Fruit fly (Drosophila melanogaster) whole organism: ENCODE data around the gene Akt.

ENCODE experiments used
- CG8478 ChIP-seq: fragments of >200 bp; optimal IDR thresholded peaks from 2 replicates; lab custom pipeline; 2018; ENCODE audit warnings: inconsistent platforms
- Dll ChIP-seq: fragments of >200 bp; optimal IDR thresholded peaks from 2 replicates; lab custom pipeline; 2017
- EcR ChIP-seq, 2 experiments: fragments of >200 bp; optimal IDR thresholded peaks; 2 replicates each; lab custom pipeline; 2017; ENCODE audit warnings: missing biosample characterization in 2 of 2, missing genetic modification characterization in 2 of 2, missing genetic modification reagents in 2 of 2
- pan ChIP-seq: fragments of >200 bp; optimal IDR thresholded peaks from 2 replicates; lab custom pipeline; 2017
- psq ChIP-seq: fragments of >200 bp; optimal IDR thresholded peaks from 2 replicates; lab custom pipeline; 2017
- usp ChIP-seq: fragments of >200 bp; optimal IDR thresholded peaks from 2 replicates; lab custom pipeline; 2017; ENCODE audit warnings: missing biosample characterization, missing genetic modification characterization, mixed read lengths

The Akt gene

DNA sequence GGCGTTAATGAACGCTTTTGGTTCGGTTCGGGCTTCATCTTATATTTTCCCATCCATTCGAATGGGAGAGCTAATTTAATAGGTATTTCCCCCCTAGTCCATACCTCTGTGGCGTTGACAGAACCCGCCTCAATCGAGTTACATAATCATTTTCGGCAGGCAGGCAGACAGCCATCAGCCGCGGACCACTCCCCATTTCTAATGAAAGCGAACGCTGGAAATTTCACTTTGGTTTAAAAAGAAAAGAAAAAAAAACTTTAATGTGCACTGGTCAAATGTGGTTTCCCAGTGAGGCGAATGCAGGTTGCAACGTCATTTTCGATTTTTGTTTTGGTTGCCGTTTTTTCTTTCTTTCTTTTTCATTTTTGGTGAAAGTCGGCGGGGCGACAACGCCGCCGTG, 16.6 kb upstream of the Akt start:
- TF ChIP-seq EcR (GFP tag; optimal IDR thresholded peaks at IDR 0.05; lab: Kevin White, UChicago) (no peak), usp (GFP tag; lab: Kevin White, UChicago) (no peak), pan (lab: Kevin White, UChicago) (no peak), psq (no peak), Dll (lab: Kevin White, UChicago) (no peak), CG8478 (lab: Kevin White, UChicago) (no peak)

DNA sequence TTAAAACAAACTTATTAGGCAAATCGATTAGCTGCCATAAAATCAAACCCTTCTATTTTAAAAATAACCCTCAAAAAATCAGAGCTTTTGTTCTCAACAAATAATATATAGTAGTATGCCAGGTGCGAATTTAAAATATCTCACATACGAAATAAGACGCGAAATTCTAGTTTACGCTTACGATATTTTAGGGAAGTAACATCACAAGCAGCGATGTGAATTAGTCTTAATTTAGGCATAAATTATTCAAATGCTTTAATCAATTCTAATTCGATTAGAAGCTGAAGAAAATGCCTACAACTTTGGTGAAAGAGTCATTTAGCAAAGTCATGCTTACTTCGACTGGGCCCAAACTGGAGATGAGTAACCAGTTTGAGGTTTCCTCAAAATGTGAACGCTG, 15.4 kb upstream of the Akt start, which contains the start of gene sxe2:
sxe2 (plus strand) TSS at position 301 of the 400 bp plus-strand sequence.
- TF ChIP-seq pan (lab: Kevin White, UChicago) = no peak

DNA sequence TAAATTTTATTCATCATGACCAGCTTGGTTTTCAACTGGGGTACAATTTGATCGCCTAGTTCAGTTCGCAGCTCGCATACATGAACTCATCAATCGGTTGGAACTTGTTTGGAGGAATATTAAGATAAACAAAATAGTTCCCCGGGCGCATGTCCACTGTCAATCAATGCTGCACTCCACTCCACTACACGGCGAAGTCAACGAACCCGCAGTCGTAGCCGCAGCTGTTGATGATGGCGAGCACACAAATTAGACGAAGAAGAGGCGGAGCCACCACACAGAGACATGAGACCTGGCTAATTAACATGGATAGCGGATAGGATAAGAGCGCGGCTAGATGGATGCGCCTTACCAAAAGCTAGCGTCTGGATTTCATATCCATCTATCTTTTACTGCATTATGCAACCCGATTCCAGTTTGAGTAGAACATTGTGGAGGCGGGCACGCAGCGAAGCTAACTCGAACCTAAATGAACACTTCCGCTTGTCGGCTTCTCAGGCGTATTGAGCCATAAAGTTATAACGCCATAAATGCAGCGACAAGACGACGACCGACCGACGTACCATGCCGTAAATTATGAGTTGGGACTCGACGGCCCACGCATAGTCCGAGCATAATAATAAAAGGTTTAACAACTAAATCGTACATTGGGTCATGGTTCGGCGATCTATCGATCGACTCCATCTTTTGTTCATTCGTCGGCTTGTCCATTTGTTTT, 7.0 kb upstream of the Akt start:
- TF ChIP-seq EcR (GFP tag; optimal IDR thresholded peaks at IDR 0.05; lab: Kevin White, UChicago) = peak in 1 of 2 experiments; percentile 64
- TF ChIP-seq Dll (lab: Kevin White, UChicago) = no peak

DNA sequence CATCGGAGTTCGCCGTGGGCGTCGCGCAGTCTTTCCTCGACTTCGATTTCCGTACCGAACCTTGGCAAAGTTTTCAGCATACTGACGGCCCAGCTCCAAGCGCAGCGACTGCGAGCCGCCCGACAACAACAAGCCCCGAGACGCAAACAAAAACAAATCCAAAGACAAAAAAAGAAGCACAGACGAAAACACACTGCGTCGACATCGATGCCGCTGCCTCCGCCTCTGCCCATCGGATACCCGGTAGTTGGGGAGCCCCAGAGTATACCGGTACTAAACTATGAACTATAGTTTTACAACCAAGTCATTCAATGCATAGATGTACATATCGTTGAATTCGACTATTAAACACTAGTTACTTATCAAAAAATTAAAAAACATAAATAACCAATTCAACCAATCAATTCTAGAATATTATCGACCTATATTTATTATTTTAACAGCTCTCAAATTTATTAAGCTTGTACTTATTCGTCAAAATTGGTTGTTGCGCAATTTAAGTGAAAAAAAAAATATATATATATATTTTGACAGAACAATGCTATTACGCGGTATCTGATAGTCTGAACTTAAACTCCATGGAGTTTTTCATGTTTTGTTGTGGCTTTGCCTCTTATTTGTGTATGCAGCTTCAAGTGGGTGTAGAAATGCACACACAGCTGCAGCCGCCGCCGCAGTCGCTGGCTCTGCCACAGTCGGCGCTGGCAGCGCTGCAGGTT, 4.9 kb upstream of the Akt start:
- TF ChIP-seq pan (lab: Kevin White, UChicago) (peak; percentile 86), EcR (GFP tag; optimal IDR thresholded peaks at IDR 0.05; lab: Kevin White, UChicago) (no peak)

DNA sequence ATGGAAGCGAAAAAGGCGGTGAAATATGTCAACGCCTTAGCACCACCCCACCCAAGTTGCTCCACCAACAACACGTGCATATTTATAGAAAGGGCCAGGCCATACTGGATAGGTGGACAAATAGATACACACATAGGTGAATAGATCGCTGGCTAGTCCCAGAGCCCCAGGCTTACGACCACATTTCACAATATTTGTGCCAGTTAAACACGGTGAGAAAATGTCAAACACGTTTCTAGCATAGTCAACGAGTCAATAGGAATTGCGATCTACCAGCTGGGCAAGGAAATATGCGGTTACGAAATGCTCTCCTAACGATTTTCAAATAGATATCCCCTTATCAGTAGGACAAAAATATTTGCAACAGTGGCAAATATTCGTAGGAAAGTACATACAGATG, 4.1 kb upstream of the Akt start:
- TF ChIP-seq CG8478 (lab: Kevin White, UChicago) (no peak), EcR (GFP tag; optimal IDR thresholded peaks at IDR 0.05; lab: Kevin White, UChicago) (peak in 1 of 2 experiments; percentile 18)

DNA sequence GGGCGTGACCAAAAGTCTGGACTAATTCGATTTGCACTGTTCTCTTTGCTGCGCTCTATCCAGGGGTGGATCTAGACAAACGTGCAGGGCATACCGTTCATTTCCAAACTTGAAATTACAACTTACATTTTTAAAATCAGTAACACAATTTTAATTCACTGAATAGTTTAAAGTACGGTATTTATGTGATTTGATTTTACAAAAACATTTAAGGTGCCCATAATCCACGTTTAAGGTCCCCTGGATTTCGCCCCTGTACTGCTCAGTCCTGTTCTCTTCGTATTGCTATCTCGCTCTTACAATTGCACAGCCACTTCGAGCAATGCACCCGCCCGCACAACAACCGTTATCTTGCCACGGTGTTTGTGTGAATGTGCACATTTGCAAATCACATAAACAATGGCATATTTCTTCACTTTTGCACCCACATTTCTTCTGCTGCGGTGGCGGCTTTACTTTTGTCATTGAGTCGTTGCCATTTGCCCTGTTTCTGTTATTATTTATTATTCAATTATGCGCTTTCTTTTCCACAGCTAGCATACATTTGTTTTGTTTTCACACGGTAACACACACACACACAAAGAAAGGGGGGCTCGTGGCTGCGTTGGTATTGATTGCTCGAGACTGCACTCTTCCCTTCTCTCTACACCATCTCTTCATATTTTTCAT, 1.2 kb upstream of the Akt start:
- TF ChIP-seq CG8478 (lab: Kevin White, UChicago) (no peak), psq (no peak), EcR (GFP tag; optimal IDR thresholded peaks at IDR 0.05; lab: Kevin White, UChicago) (peak; percentile 72 to 80), usp (GFP tag; lab: Kevin White, UChicago) (no peak), pan (lab: Kevin White, UChicago) (no peak), Dll (lab: Kevin White, UChicago) (no peak)

DNA sequence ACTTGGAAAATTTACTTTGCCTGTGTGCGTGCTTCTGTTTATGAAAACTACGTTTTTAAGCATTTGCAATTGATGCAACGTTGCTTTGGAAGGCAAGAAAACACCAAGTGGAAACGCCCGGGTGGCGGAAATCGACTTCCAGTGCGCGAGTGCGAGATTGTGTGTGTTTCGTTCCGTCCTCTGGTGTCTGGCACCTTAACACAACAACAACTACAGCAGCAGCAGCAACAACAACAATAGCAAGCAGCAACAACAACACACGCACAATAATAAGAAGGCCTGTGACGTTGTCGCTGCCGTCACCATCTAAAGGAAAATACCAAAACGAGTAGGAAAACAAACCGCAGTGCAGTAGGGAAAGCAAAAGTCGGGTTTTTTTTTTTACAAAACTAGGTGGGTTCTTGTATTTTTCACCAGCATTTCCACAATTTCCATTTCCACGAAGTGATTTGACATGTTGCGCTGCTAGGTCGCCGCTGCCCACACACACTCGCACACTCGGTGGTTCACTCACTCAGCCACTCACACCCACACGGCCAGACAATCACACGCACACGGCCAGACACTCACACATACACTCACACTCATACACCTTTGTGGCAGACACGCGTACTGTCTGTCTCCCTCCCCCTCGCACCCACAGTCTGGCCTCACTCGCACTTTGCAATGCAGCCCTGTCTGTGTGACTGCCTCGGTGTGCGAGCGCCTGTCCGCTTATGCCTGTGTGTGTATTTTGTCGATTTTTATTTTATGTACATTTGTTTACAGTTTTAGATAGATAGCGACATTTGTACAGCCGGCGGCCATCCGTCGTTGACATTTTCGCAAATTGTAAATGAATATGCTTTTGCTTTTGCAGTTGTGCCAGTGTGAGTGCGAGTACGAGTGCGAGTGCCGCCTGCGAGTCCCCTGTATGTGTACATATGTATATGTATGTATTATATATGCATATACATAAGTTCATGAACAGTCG, 526 bp downstream of the Akt start:
- TF ChIP-seq CG8478 (lab: Kevin White, UChicago) (peak; percentile 95), psq (no peak), usp (GFP tag; lab: Kevin White, UChicago) (no peak)

dm6 chr3R:16105813-16106480, 6.9 kb downstream of the Akt start:
- no peak for TF ChIP-seq pan (lab: Kevin White, UChicago)
- no peak for TF ChIP-seq psq
- no peak for TF ChIP-seq Dll (lab: Kevin White, UChicago)
- TF ChIP-seq CG8478 (lab: Kevin White, UChicago) = no peak
- no peak for TF ChIP-seq EcR (GFP tag; optimal IDR thresholded peaks at IDR 0.05; lab: Kevin White, UChicago)
- TF ChIP-seq usp (GFP tag; lab: Kevin White, UChicago) = no peak

dm6 chr3R:16113124-16113523, 14.1 kb downstream of the Akt start:
- peak; percentile 54 for TF ChIP-seq Dll (lab: Kevin White, UChicago)
- TF ChIP-seq psq = no peak

- TF ChIP-seq Dll (lab: Kevin White, UChicago) (no peak), EcR (GFP tag; optimal IDR thresholded peaks at IDR 0.05; lab: Kevin White, UChicago) (no peak), CG8478 (lab: Kevin White, UChicago) (no peak), psq (no peak), pan (lab: Kevin White, UChicago) (no peak), usp (GFP tag; lab: Kevin White, UChicago) (no peak)
Measured at dm6 chr3R:16115861-16116260, 16.8 kb downstream of the Akt start, which contains the start of gene Sb. Sb (plus strand) TSS chr3R:16116161.

DNA sequence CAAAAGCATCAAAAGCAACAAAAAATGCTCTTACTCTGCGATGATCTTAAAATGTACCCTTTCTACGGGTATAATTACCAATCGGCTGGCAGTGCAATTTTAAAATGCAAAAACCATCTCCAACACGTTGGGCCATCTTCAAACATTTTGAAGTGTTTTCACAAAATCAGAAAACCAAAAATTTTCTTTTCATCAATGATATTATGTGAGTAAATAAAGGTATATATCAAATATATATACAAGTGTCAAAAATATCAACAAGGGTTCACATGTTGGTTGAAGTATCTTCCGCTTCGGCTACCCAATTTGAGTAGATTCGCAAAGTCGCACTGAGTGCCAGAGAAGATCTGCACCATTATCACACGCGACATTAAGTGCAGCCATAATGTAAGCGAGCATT, 18.3 kb downstream of the Akt start:
- no peak for TF ChIP-seq EcR (GFP tag; optimal IDR thresholded peaks at IDR 0.05; lab: Kevin White, UChicago)
- no peak for TF ChIP-seq psq
- no peak for TF ChIP-seq usp (GFP tag; lab: Kevin White, UChicago)
- TF ChIP-seq Dll (lab: Kevin White, UChicago) = no peak
- no peak for TF ChIP-seq pan (lab: Kevin White, UChicago)
- TF ChIP-seq CG8478 (lab: Kevin White, UChicago) = no peak
